Worm (Caenorhabditis elegans): ENCODE data around the gene hmg-4.
A peak's percentile ranks its signal among the peaks of the same experiment; 100 is the strongest.

The hmg-4 gene

ce11 chrIII:7358627-7359026 is 22.8 kb downstream of the hmg-4 start:
- TF ChIP-seq daf-16 (GFP tag; optimal IDR thresholded peaks at IDR 0.05) = peak in 1 of 2 experiments; percentile 80
- TF ChIP-seq daf-16 (tag; optimal IDR thresholded peaks at IDR 0.05) = peak; percentile 60
- TF ChIP-seq hlh-11 (tag; optimal IDR thresholded peaks at IDR 0.05) = peak; percentile 72
- peak; percentile 32 for TF ChIP-seq lin-13 (GFP tag; optimal IDR thresholded peaks at IDR 0.05)
- peak; percentile 36 for TF ChIP-seq mep-1 (tag; optimal IDR thresholded peaks at IDR 0.05)
- no peak for TF ChIP-seq nhr-77 (tag; optimal IDR thresholded peaks at IDR 0.05)
- peak; percentile 24 for TF ChIP-seq dve-1 (tag; optimal IDR thresholded peaks at IDR 0.05; ENCODE audit: insufficient read depth)
- TF ChIP-seq dmd-6 (GFP tag; IDR thresholded peaks at IDR 0.05) = peak; percentile 51; the same call in 1 of the 2 replicates
- 0 out of 2 replicates have a peak, but pooled peaks have one; percentile 42 for TF ChIP-seq ceh-20 (GFP tag; IDR thresholded peaks at IDR 0.05)
- TF ChIP-seq spr-1 (tag; optimal IDR thresholded peaks at IDR 0.05) = no peak
- TF ChIP-seq lim-7 (GFP tag; IDR thresholded peaks at IDR 0.05) = no peak
- peak; percentile 40 for TF ChIP-seq hlh-30 (tag; optimal IDR thresholded peaks at IDR 0.05; ENCODE audit: insufficient read depth)
- no peak for TF ChIP-seq zip-2 (tag; optimal IDR thresholded peaks at IDR 0.05)
- TF ChIP-seq skn-1 (tag; optimal IDR thresholded peaks at IDR 0.05) = no peak
- no peak for TF ChIP-seq daf-19 (GFP tag; conservative IDR thresholded peaks at IDR 0.05)
- peak; percentile 63 for TF ChIP-seq nhr-28 (tag; optimal IDR thresholded peaks at IDR 0.05)
- TF ChIP-seq ceh-32 (tag; optimal IDR thresholded peaks at IDR 0.05; ENCODE audit: poor library complexity) = no peak
- TF ChIP-seq nhr-11 (tag; optimal IDR thresholded peaks at IDR 0.05) = peak; percentile 12
- peak in 1 of 2 experiments; percentile 92 for TF ChIP-seq hif-1 (tag; optimal IDR thresholded peaks at IDR 0.05)
- no peak for TF ChIP-seq F10B5.3 (tag; optimal IDR thresholded peaks at IDR 0.05)
- no peak for TF ChIP-seq php-3 (GFP tag; IDR thresholded peaks at IDR 0.05)
- TF ChIP-seq ceh-82 (tag; optimal IDR thresholded peaks at IDR 0.05) = no peak
- no peak for TF ChIP-seq zfp-3 (GFP tag; conservative IDR thresholded peaks at IDR 0.05)
- peak; percentile 15 for TF ChIP-seq mxl-3 (GFP tag; optimal IDR thresholded peaks at IDR 0.05)
- no peak for TF ChIP-seq pha-4 (GFP tag; IDR thresholded peaks at IDR 0.05)
- TF ChIP-seq pha-4 (tag; optimal IDR thresholded peaks at IDR 0.05) = peak; percentile 80
- TF ChIP-seq mxl-2 (GFP tag; conservative IDR thresholded peaks at IDR 0.05) = no peak
- TF ChIP-seq ZK337.2 (GFP tag; IDR thresholded peaks at IDR 0.05) = no peak
- no peak for TF ChIP-seq nhr-48 (tag; optimal IDR thresholded peaks at IDR 0.05)
- TF ChIP-seq aha-1 (tag) = peak; percentile 93
- TF ChIP-seq F26F4.8 (GFP tag; conservative IDR thresholded peaks at IDR 0.05) = no peak
- TF ChIP-seq cey-2 (tag; optimal IDR thresholded peaks at IDR 0.05; ENCODE audit: borderline replicate concordance, insufficient read depth) = no peak
- no peak for TF ChIP-seq lin-1 (GFP tag; IDR thresholded peaks at IDR 0.05)
- TF ChIP-seq rbr-2 (tag; optimal IDR thresholded peaks at IDR 0.05) = no peak
- no peak for TF ChIP-seq daf-8 (GFP tag; IDR thresholded peaks at IDR 0.05)

DNA sequence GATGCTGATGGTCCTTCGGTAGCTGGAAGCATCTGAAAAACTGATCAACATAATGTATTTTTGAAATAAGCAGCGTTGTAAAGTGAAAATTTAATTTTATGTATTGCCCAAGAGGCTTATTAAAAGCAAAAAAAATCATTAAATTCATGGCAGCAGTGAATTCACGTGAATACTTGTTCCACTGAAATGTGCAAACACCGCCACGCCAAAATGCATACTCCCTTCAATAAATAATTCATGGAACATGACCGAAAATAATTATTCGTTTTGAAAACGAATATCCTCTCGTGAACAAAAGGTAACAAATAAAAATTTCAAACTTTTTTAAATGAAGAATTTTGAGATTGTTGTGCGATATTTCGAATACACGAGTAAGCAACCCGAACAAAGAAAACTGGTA is 24.0 kb downstream of the hmg-4 start, which contains the start of gene F08F8.10:
Gene F08F8.10, minus strand, starts transcription at position 38 of the 400 bp plus-strand sequence.
- TF ChIP-seq nhr-10 (tag; optimal IDR thresholded peaks at IDR 0.05) (no peak), hmg-1.1 (GFP tag; IDR thresholded peaks at IDR 0.05) (no peak), spr-1 (tag; optimal IDR thresholded peaks at IDR 0.05) (no peak), ceh-32 (tag; optimal IDR thresholded peaks at IDR 0.05; ENCODE audit: poor library complexity) (no peak), hlh-30 (tag; optimal IDR thresholded peaks at IDR 0.05; ENCODE audit: insufficient read depth) (peak; percentile 91), sdz-12 (GFP tag; optimal IDR thresholded peaks at IDR 0.05) (no peak), mdt-29 (GFP tag; IDR thresholded peaks at IDR 0.05) (no peak), unc-62 (GFP tag; optimal IDR thresholded peaks at IDR 0.05 in 1 of 2) (peak in 1 of 2 experiments; percentile 81), unc-62 (tag; optimal IDR thresholded peaks at IDR 0.05) (no peak), zfp-2 (tag; optimal IDR thresholded peaks at IDR 0.05) (no peak), F10B5.3 (tag; optimal IDR thresholded peaks at IDR 0.05) (no peak), ceh-82 (tag; optimal IDR thresholded peaks at IDR 0.05) (no peak), saeg-2 (GFP tag; IDR thresholded peaks at IDR 0.05) (no peak), mep-1 (tag; optimal IDR thresholded peaks at IDR 0.05) (no peak), F44E2.7 (GFP tag; IDR thresholded peaks at IDR 0.05) (no peak), T20F7.1 (GFP tag; optimal IDR thresholded peaks at IDR 0.05) (peak; percentile 54), skn-1 (tag; optimal IDR thresholded peaks at IDR 0.05) (no peak), dpl-1 (GFP tag; optimal IDR thresholded peaks at IDR 0.05) (peak; percentile 62), tag-97 (GFP tag; IDR thresholded peaks at IDR 0.05) (no peak), set-16 (GFP tag; IDR thresholded peaks at IDR 0.05) (no peak), lim-7 (GFP tag; IDR thresholded peaks at IDR 0.05) (no peak), rbr-2 (tag; optimal IDR thresholded peaks at IDR 0.05) (no peak), lin-15B (tag; optimal IDR thresholded peaks at IDR 0.05) (no peak), gei-8 (GFP tag; optimal IDR thresholded peaks at IDR 0.05) (no peak), egl-27 (tag; optimal IDR thresholded peaks at IDR 0.05) (no peak), fkh-10 (GFP tag; optimal IDR thresholded peaks at IDR 0.05) (no peak)

Measured in whole organism, L4 larva.